Worm (Caenorhabditis elegans) whole organism, L1 larva: Measurements from ENCODE around the gene math-38.

Source experiments
- aha-1 ChIP-seq: fragments of 150-350 bp; optimal IDR thresholded peaks from 2 replicates; lab custom pipeline; 2014; ENCODE audit warnings: missing biosample characterization, missing genetic modification characterization
- lin-13 ChIP-seq: fragments of 150-350 bp; optimal IDR thresholded peaks from 2 replicates; lab custom pipeline; 2014; ENCODE audit warnings: missing biosample characterization, missing genetic modification reagents, missing genetic modification characterization
- lin-15B ChIP-seq: fragments of 150-350 bp; sonication (generic microtip); optimal IDR thresholded peaks from 3 replicates; lab custom pipeline; 2014; ENCODE audit warnings: missing biosample characterization, missing genetic modification characterization
- nhr-77 ChIP-seq: fragments of 150-350 bp; optimal IDR thresholded peaks from 2 replicates; lab custom pipeline; 2014; ENCODE audit warnings: missing biosample characterization, missing genetic modification characterization
- ztf-11 ChIP-seq, 2 experiments: sonication (generic microtip); optimal IDR thresholded peaks; 2 replicates each; lab custom pipeline; 2016 to 2017; ENCODE audit warnings: missing genetic modification characterization in 2 of 2, missing biosample characterization in 1 of 2, missing compliant biosample characterization in 1 of 2

ce11 chrII:1597101-1598088 lies 17.6 kb upstream of the math-38 start, which contains the start of gene bath-46:
- TF ChIP-seq lin-15B (no peak), lin-13 (GFP tag; lab: Kevin White, UChicago) (no peak), nhr-77 (no peak), ztf-11 (tag; optimal IDR thresholded peaks at IDR 0.05; lab: Kevin White, UChicago) (no peak), aha-1 (no peak)
